Worm (Caenorhabditis elegans) whole organism, L2 larva: ENCODE data around the gene fbxl-5.
A peak's percentile ranks its signal among the peaks of the same experiment; 100 is the strongest.

Experiments used
- C34F6.9 ChIP-seq: fragments of 150-350 bp; optimal IDR thresholded peaks from 2 replicates; lab custom pipeline; 2014; ENCODE audit warnings: missing biosample characterization, missing genetic modification characterization
- F13H6.1 ChIP-seq: sonication (generic microtip); optimal IDR thresholded peaks from 2 replicates; lab custom pipeline; 2016; ENCODE audit warnings: missing genetic modification characterization, missing compliant biosample characterization
- R02D3.7 ChIP-seq: fragments of 150-350 bp; optimal IDR thresholded peaks from 2 replicates; lab custom pipeline; 2014; ENCODE audit warnings: missing biosample characterization, missing genetic modification characterization
- Y55F3AM.14 ChIP-seq: fragments of 200-800 bp; sonication (Bioruptor generic); optimal IDR thresholded peaks from 2 replicates; lab custom pipeline; 2018; ENCODE audit warnings: mild to moderate bottlenecking, missing genetic modification characterization, missing compliant biosample characterization
- ZK546.5 ChIP-seq: sonication (generic microtip); optimal IDR thresholded peaks from 2 replicates; lab custom pipeline; 2017; ENCODE audit warnings: missing biosample characterization, missing genetic modification characterization
- alr-1 ChIP-seq: fragments of 150-350 bp; optimal IDR thresholded peaks from 2 replicates; lab custom pipeline; 2014; ENCODE audit warnings: missing biosample characterization, missing genetic modification characterization
- aly-2 ChIP-seq: fragments of 150-350 bp; optimal IDR thresholded peaks from 2 replicates; lab custom pipeline; 2014; ENCODE audit warnings: missing biosample characterization, missing genetic modification characterization
- ama-1 ChIP-seq: fragments of 150-350 bp; optimal IDR thresholded peaks from 2 replicates; lab custom pipeline; 2018; ENCODE audit warnings: inconsistent platforms
- blmp-1 ChIP-seq: sonication (generic microtip); optimal IDR thresholded peaks from 2 replicates; lab custom pipeline; 2017; ENCODE audit warnings: missing genetic modification characterization, mild to moderate bottlenecking, missing compliant biosample characterization, antibody characterized with exemption, moderate library complexity; ENCODE audit not compliant: insufficient read depth
- ceh-16 ChIP-seq: fragments of 150-350 bp; optimal IDR thresholded peaks from 2 replicates; lab custom pipeline; 2014; ENCODE audit warnings: missing biosample characterization, missing genetic modification characterization
- ceh-82 ChIP-seq: fragments of 150-350 bp; optimal IDR thresholded peaks from 2 replicates; lab custom pipeline; 2014; ENCODE audit warnings: missing biosample characterization, missing genetic modification characterization
- crh-2 ChIP-seq: sonication (generic microtip); optimal IDR thresholded peaks from 2 replicates; lab custom pipeline; 2017; ENCODE audit warnings: missing biosample characterization, missing genetic modification characterization
- dmd-4 ChIP-seq: sonication (generic microtip); optimal IDR thresholded peaks from 2 replicates; lab custom pipeline; 2017; ENCODE audit warnings: missing biosample characterization, missing genetic modification characterization
- egl-27 ChIP-seq: sonication (generic microtip); optimal IDR thresholded peaks from 3 replicates; lab custom pipeline; 2017; ENCODE audit warnings: missing biosample characterization, missing genetic modification reagents, missing genetic modification characterization
- elt-1 ChIP-seq: fragments of 150-350 bp; optimal IDR thresholded peaks from 2 replicates; lab custom pipeline; 2014; ENCODE audit warnings: missing biosample characterization, missing genetic modification characterization
- elt-3 ChIP-seq: sonication (generic microtip); optimal IDR thresholded peaks from 2 replicates; lab custom pipeline; 2017; ENCODE audit warnings: missing biosample characterization, missing genetic modification characterization
- fos-1 ChIP-seq: fragments of 150-350 bp; optimal IDR thresholded peaks from 2 replicates; lab custom pipeline; 2014; ENCODE audit warnings: missing biosample characterization, missing genetic modification characterization
- gmeb-1 ChIP-seq: fragments of 150-350 bp; optimal IDR thresholded peaks from 2 replicates; lab custom pipeline; 2014; ENCODE audit warnings: missing biosample characterization, missing genetic modification characterization
- lin-11 ChIP-seq: fragments of 150-350 bp; sonication (generic microtip); optimal IDR thresholded peaks from 2 replicates; lab custom pipeline; 2014; ENCODE audit warnings: missing biosample characterization, missing genetic modification characterization, inconsistent platforms, mixed read lengths
- lin-13 ChIP-seq: fragments of 150-350 bp; optimal IDR thresholded peaks from 2 replicates; lab custom pipeline; 2014; ENCODE audit warnings: missing biosample characterization, missing genetic modification reagents, missing genetic modification characterization
- lin-39 ChIP-seq: fragments of 150-350 bp; optimal IDR thresholded peaks from 2 replicates; lab custom pipeline; 2014; ENCODE audit warnings: missing biosample characterization, missing genetic modification reagents, missing genetic modification characterization
- lsy-2 ChIP-seq, 2 experiments: fragments of 150-350 bp in 1 of 2; sonication (generic microtip) in 1 of 2; optimal IDR thresholded peaks; 2 replicates each; lab custom pipeline; 2014 to 2017; ENCODE audit warnings: missing biosample characterization in 2 of 2, missing genetic modification characterization in 2 of 2
- mab-5 ChIP-seq: fragments of 150-350 bp; optimal IDR thresholded peaks from 2 replicates; lab custom pipeline; 2014; ENCODE audit warnings: missing biosample characterization, missing genetic modification characterization
- mbf-1 ChIP-seq: sonication (generic microtip); optimal IDR thresholded peaks from 2 replicates; lab custom pipeline; 2017; ENCODE audit warnings: missing biosample characterization, missing genetic modification characterization
- mdl-1 ChIP-seq, 2 experiments: fragments of 150-350 bp in 1 of 2; sonication (generic microtip) in 1 of 2; optimal IDR thresholded peaks; 2 replicates each; lab custom pipeline; 2017; ENCODE audit warnings: missing biosample characterization in 2 of 2, missing genetic modification characterization in 2 of 2
- nhr-10 ChIP-seq: sonication (generic microtip); optimal IDR thresholded peaks from 2 replicates; lab custom pipeline; 2017; ENCODE audit warnings: missing biosample characterization, missing genetic modification characterization
- nhr-11 ChIP-seq: fragments of 150-350 bp; optimal IDR thresholded peaks from 2 replicates; lab custom pipeline; 2014; ENCODE audit warnings: missing biosample characterization, missing genetic modification characterization
- nhr-12 ChIP-seq: fragments of 150-350 bp; optimal IDR thresholded peaks from 2 replicates; lab custom pipeline; 2014; ENCODE audit warnings: missing biosample characterization, missing genetic modification characterization
- nhr-129 ChIP-seq: fragments of 150-350 bp; optimal IDR thresholded peaks from 2 replicates; lab custom pipeline; 2014; ENCODE audit warnings: missing biosample characterization, missing genetic modification characterization
- nhr-21 ChIP-seq: fragments of 150-350 bp; optimal IDR thresholded peaks from 2 replicates; lab custom pipeline; 2014; ENCODE audit warnings: missing biosample characterization, missing genetic modification characterization
- nhr-23 ChIP-seq: fragments of 150-350 bp; optimal IDR thresholded peaks from 2 replicates; lab custom pipeline; 2014; ENCODE audit warnings: missing biosample characterization, missing genetic modification reagents, missing genetic modification characterization
- nhr-237 ChIP-seq: fragments of 150-350 bp; optimal IDR thresholded peaks from 2 replicates; lab custom pipeline; 2014; ENCODE audit warnings: missing biosample characterization, missing genetic modification characterization
- nhr-25 ChIP-seq: fragments of 150-350 bp; sonication (generic microtip); optimal IDR thresholded peaks from 3 replicates; lab custom pipeline; 2014; ENCODE audit warnings: missing biosample characterization, missing genetic modification characterization
- nhr-6 ChIP-seq: fragments of 150-350 bp; optimal IDR thresholded peaks from 2 replicates; lab custom pipeline; 2014; ENCODE audit warnings: missing biosample characterization, missing genetic modification characterization
- nhr-77 ChIP-seq: fragments of 150-350 bp; optimal IDR thresholded peaks from 2 replicates; lab custom pipeline; 2014; ENCODE audit warnings: missing biosample characterization, missing genetic modification characterization
- peb-1 ChIP-seq: fragments of 150-350 bp; optimal IDR thresholded peaks from 2 replicates; lab custom pipeline; 2014; ENCODE audit warnings: missing biosample characterization, missing genetic modification characterization
- sem-4 ChIP-seq: fragments of 150-350 bp; optimal IDR thresholded peaks from 2 replicates; lab custom pipeline; 2014; ENCODE audit warnings: missing biosample characterization, missing genetic modification reagents, missing genetic modification characterization
- skn-1 ChIP-seq: sonication (generic microtip); optimal IDR thresholded peaks from 2 replicates; lab custom pipeline; 2017; ENCODE audit warnings: missing biosample characterization, missing genetic modification characterization
- sma-3 ChIP-seq: sonication (generic microtip); optimal IDR thresholded peaks from 2 replicates; lab custom pipeline; 2016; ENCODE audit warnings: missing genetic modification reagents, missing genetic modification characterization, missing compliant biosample characterization
- sma-9 ChIP-seq, 2 experiments: fragments of 150-350 bp in 1 of 2; sonication (generic microtip) in 1 of 2; optimal IDR thresholded peaks; 2 replicates each; lab custom pipeline; 2014 to 2016; ENCODE audit warnings: missing genetic modification characterization in 2 of 2, mild to moderate bottlenecking in 1 of 2, missing biosample characterization in 1 of 2, missing compliant biosample characterization in 1 of 2, missing genetic modification reagents in 1 of 2, moderate library complexity in 1 of 2
- snpc-4 ChIP-seq: fragments of 150-350 bp; optimal IDR thresholded peaks from 2 replicates; lab custom pipeline; 2014; ENCODE audit warnings: missing biosample characterization, missing genetic modification characterization
- unc-39 ChIP-seq: fragments of 150-350 bp; optimal IDR thresholded peaks from 2 replicates; lab custom pipeline; 2014; ENCODE audit warnings: missing biosample characterization, missing genetic modification characterization
- unc-55 ChIP-seq: fragments of 150-350 bp; sonication (generic microtip); optimal IDR thresholded peaks from 3 replicates; lab custom pipeline; 2014; ENCODE audit warnings: missing biosample characterization, missing genetic modification reagents, missing genetic modification characterization
- unc-62 ChIP-seq: fragments of 150-350 bp; optimal IDR thresholded peaks from 2 replicates; lab custom pipeline; 2014; ENCODE audit warnings: missing biosample characterization, missing genetic modification reagents, missing genetic modification characterization
- zag-1 ChIP-seq: fragments of 150-350 bp; optimal IDR thresholded peaks from 2 replicates; lab custom pipeline; 2014; ENCODE audit warnings: missing biosample characterization, missing genetic modification characterization
- ztf-1 ChIP-seq: fragments of 200-800 bp; sonication (Bioruptor generic); conservative IDR thresholded peaks from 2 replicates; pipeline ENCODE4 v1.3.6; 2022; ENCODE audit warnings: missing genetic modification characterization, missing compliant biosample characterization
- ztf-11 ChIP-seq: sonication (generic microtip); optimal IDR thresholded peaks from 2 replicates; lab custom pipeline; 2017; ENCODE audit warnings: missing biosample characterization, missing genetic modification characterization
- ztf-4 ChIP-seq: fragments of 150-350 bp; optimal IDR thresholded peaks from 2 replicates; lab custom pipeline; 2014; ENCODE audit warnings: missing biosample characterization, missing genetic modification characterization

Gene fbxl-5

DNA sequence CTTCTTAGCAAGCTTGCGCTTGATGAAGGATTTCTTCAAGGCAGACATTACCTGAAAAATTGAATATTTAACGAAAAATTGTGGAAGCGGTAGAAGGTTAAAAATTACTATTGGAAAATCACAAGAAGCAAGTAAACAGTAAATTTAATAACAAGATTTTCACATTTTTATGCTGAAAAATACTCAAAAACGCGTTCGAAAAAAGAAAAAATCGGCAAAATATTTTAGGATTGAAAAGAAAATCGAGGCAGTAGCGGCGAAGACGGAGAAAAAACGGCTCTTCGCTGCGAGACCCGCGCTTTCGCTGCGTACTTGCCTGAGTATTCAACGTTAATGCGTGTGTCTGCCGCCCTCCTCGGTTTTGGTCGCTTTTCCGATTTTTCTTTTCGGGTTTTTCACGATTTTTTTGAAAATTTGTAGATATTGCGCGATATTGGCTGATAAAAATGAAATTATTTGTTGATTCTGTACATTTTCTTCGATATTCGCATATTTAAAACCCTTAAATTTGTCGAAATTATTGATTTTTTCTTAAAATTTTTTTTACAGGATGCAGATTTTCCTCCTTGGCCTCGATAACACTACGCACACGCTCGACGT is 33.4 kb downstream of the fbxl-5 start, which contains the start of the genes rpl-39 and rps-30:
TSS of gene rpl-39 (minus strand) at position 51 of the 600 bp plus-strand sequence.
TSS of gene rps-30 (plus strand) at position 550 of the 600 bp plus-strand sequence.
- TF ChIP-seq ama-1 (lab: Kevin White, UChicago) (no peak), nhr-10 (tag; lab: Kevin White, UChicago) (no peak), alr-1 (tag; lab: Kevin White, UChicago) (no peak), lin-39 (tag; lab: Kevin White, UChicago) (no peak), blmp-1 (tag; lab: Kevin White, UChicago) (peak; percentile 66), ceh-82 (peak; percentile 56), dmd-4 (tag; lab: Kevin White, UChicago) (no peak), nhr-129 (tag; lab: Kevin White, UChicago) (peak; percentile 88), fos-1 (tag; lab: Kevin White, UChicago) (peak; percentile 73), elt-1 (no peak), ztf-11 (tag; lab: Kevin White, UChicago) (no peak), ztf-4 (no peak), unc-55 (GFP tag; lab: Kevin White, UChicago) (peak; percentile 98), aly-2 (tag; lab: Kevin White, UChicago) (no peak), mab-5 (peak; percentile 69), crh-2 (tag; lab: Kevin White, UChicago) (peak; percentile 83), nhr-12 (tag; lab: Kevin White, UChicago) (no peak), sem-4 (tag; lab: Kevin White, UChicago) (no peak), peb-1 (tag; lab: Kevin White, UChicago) (no peak), lin-11 (tag; lab: Kevin White, UChicago) (peak; percentile 81), nhr-21 (tag; lab: Kevin White, UChicago) (peak; percentile 73), ztf-1 (GFP tag; lab: Robert Waterston, UW) (no peak), sma-9 (GFP tag; optimal IDR thresholded peaks at IDR 0.05; lab: Kevin White, UChicago) (peak; percentile 80), sma-9 (tag; optimal IDR thresholded peaks at IDR 0.05; lab: Kevin White, UChicago) (no peak), gmeb-1 (peak; percentile 84), C34F6.9 (peak; percentile 87), zag-1 (tag; lab: Kevin White, UChicago) (peak; percentile 50), R02D3.7 (peak; percentile 59), lsy-2 (tag; optimal IDR thresholded peaks at IDR 0.05; lab: Kevin White, UChicago) (peak; percentile 68 to 92), lin-13 (peak; percentile 78), nhr-23 (tag; lab: Kevin White, UChicago) (no peak), ZK546.5 (tag; lab: Kevin White, UChicago) (peak; percentile 48), unc-39 (no peak), nhr-25 (tag; lab: Kevin White, UChicago) (peak; percentile 78), egl-27 (tag; lab: Kevin White, UChicago) (peak; percentile 47), unc-62 (GFP tag; lab: Kevin White, UChicago) (no peak), ceh-16 (tag; lab: Kevin White, UChicago) (peak; percentile 86), nhr-11 (tag; lab: Kevin White, UChicago) (no peak), F13H6.1 (tag; lab: Kevin White, UChicago) (peak; percentile 75), mbf-1 (tag; lab: Kevin White, UChicago) (no peak), snpc-4 (tag; lab: Kevin White, UChicago) (peak; percentile 42), sma-3 (GFP tag; lab: Kevin White, UChicago) (peak; percentile 69), nhr-77 (tag; lab: Kevin White, UChicago) (no peak), nhr-6 (tag; lab: Kevin White, UChicago) (no peak), Y55F3AM.14 (no peak), elt-3 (no peak), mdl-1 (tag; optimal IDR thresholded peaks at IDR 0.05; lab: Kevin White, UChicago) (no peak), skn-1 (tag; lab: Kevin White, UChicago) (no peak), nhr-237 (tag; lab: Kevin White, UChicago) (no peak)
